Fruit fly (Drosophila melanogaster) whole organism, pupa: ENCODE measurements around the gene CG7632.

Source experiments
- CG10348 ChIP-seq: fragments of 200-800 bp; sonication (Bioruptor generic); IDR thresholded peaks from 2 replicates; pipeline ENCODE4 v1.3.6; 2022; ENCODE audit warnings: missing biosample characterization, missing genetic modification characterization
- CG12605 ChIP-seq: fragments of 200-800 bp; sonication (Bioruptor generic); IDR thresholded peaks from 2 replicates; pipeline ENCODE4 v1.3.6; 2022; ENCODE audit warnings: missing biosample characterization, missing genetic modification characterization
- CG13204 ChIP-seq: fragments of 200-800 bp; sonication (Bioruptor generic); optimal IDR thresholded peaks from 2 replicates; lab custom pipeline; 2018; ENCODE audit warnings: missing biosample characterization, mild to moderate bottlenecking, missing genetic modification characterization, moderate library complexity
- CG17806 ChIP-seq: fragments of 200-800 bp; sonication (Bioruptor generic); optimal IDR thresholded peaks from 2 replicates; lab custom pipeline; 2018; ENCODE audit warnings: missing biosample characterization, mild to moderate bottlenecking, missing genetic modification characterization, moderate library complexity
- CG34367 ChIP-seq: fragments of 200-800 bp; sonication (Bioruptor generic); optimal IDR thresholded peaks from 2 replicates; lab custom pipeline; 2018; ENCODE audit warnings: missing biosample characterization, mild to moderate bottlenecking, missing genetic modification characterization
- CG4496 ChIP-seq: fragments of 200-800 bp; sonication (Bioruptor generic); IDR thresholded peaks from 3 replicates; pipeline ENCODE4 v1.3.6; 2022; ENCODE audit warnings: missing biosample characterization, missing genetic modification characterization
- CG8159 ChIP-seq: fragments of 200-800 bp; sonication (Bioruptor generic); optimal IDR thresholded peaks from 3 replicates; lab custom pipeline; 2018; ENCODE audit warnings: missing biosample characterization, mild to moderate bottlenecking, missing genetic modification characterization, moderate library complexity
- CG8301 ChIP-seq: fragments of 200-800 bp; sonication (Bioruptor generic); optimal IDR thresholded peaks from 2 replicates; lab custom pipeline; 2018; ENCODE audit warnings: missing biosample characterization, mild to moderate bottlenecking, missing genetic modification characterization
- D1 ChIP-seq: fragments of 200-800 bp; sonication (Bioruptor generic); optimal IDR thresholded peaks from 2 replicates; lab custom pipeline; 2018; ENCODE audit warnings: missing biosample characterization, mild to moderate bottlenecking, missing genetic modification characterization, moderate library complexity
- EcR ChIP-seq: fragments of 200-800 bp; sonication (Bioruptor generic); optimal IDR thresholded peaks from 3 replicates; lab custom pipeline; 2019; ENCODE audit warnings: missing biosample characterization, missing genetic modification characterization, mild to moderate bottlenecking, moderate library complexity, missing genetic modification reagents
- Ets98B ChIP-seq: fragments of 200-800 bp; sonication (Bioruptor generic); IDR thresholded peaks from 2 replicates; pipeline ENCODE4 v1.3.6; 2022; ENCODE audit warnings: missing biosample characterization, missing genetic modification characterization
- Snoo ChIP-seq: fragments of 200-800 bp; sonication (Bioruptor generic); optimal IDR thresholded peaks from 3 replicates; lab custom pipeline; 2017; ENCODE audit warnings: missing biosample characterization, mild to moderate bottlenecking, missing genetic modification characterization, inconsistent platforms
- fd96Ca ChIP-seq: fragments of 200-800 bp; sonication (Bioruptor generic); IDR thresholded peaks from 3 replicates; pipeline ENCODE4 v1.3.6; 2022; ENCODE audit warnings: missing biosample characterization, missing genetic modification characterization
- gl ChIP-seq: fragments of 200-800 bp; sonication (Bioruptor generic); optimal IDR thresholded peaks from 2 replicates; lab custom pipeline; 2018; ENCODE audit warnings: missing biosample characterization, mild to moderate bottlenecking, missing genetic modification characterization

- no peak for TF ChIP-seq Snoo (tag; lab: Kevin White, UChicago)
- TF ChIP-seq D1 (tag; lab: Kevin White, UChicago): no peak
- no peak for TF ChIP-seq CG12605 (GFP tag; lab: Robert Waterston, UW)
- no peak for TF ChIP-seq fd96Ca (GFP tag; lab: Robert Waterston, UW)
- no peak for TF ChIP-seq gl
- TF ChIP-seq CG13204 (GFP tag; lab: Kevin White, UChicago): no peak
- no peak for TF ChIP-seq CG8301
- TF ChIP-seq CG17806: no peak
- no peak for TF ChIP-seq CG8159 (tag; lab: Kevin White, UChicago)
- no peak for TF ChIP-seq Ets98B (GFP tag; lab: Robert Waterston, UW)
- TF ChIP-seq CG10348 (GFP tag; lab: Robert Waterston, UW): no peak
- no peak for TF ChIP-seq EcR (GFP tag; lab: Kevin White, UChicago)
- no peak for TF ChIP-seq CG34367 (tag; lab: Kevin White, UChicago)
- no peak for TF ChIP-seq CG4496 (GFP tag; lab: Robert Waterston, UW)
Observed at dm6 chr3L:21303659-21304058, 838 bp upstream of the CG7632 start.
